Worm (Caenorhabditis elegans): ENCODE measurements around the gene clec-27.

Gene clec-27

DNA sequence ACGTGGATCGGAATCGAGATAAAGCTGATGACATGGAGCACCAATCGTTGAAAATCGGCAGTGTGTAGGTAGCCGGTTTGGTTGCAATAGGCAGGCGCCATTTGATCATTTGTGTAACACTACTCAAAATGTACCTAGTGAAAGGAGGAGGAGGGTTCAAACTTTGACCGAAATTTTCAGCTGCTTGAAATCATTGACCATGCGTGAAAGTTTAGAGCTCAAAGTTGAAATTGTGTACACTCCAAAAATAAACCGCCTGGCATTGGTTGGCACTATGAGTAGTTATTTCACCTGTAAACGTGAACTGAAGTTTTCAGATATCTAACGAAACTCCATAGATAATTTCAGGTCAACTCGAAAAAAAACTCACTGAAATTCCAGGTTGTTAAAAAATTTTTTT is 22.5 kb upstream of the clec-27 start, which contains the start of gene srh-215:
Gene srh-215, minus strand, starts transcription at position 101 of the 400 bp plus-strand sequence.
- TF ChIP-seq daf-19 (GFP tag; conservative IDR thresholded peaks at IDR 0.05) (no peak), jun-1 (tag; optimal IDR thresholded peaks at IDR 0.05) (no peak), snpc-4 (tag; optimal IDR thresholded peaks at IDR 0.05) (no peak), lir-3 (tag; optimal IDR thresholded peaks at IDR 0.05) (no peak), lin-13 (GFP tag; optimal IDR thresholded peaks at IDR 0.05) (no peak), nhr-77 (tag; optimal IDR thresholded peaks at IDR 0.05) (no peak), Y5F2A.4 (GFP tag; optimal IDR thresholded peaks at IDR 0.05) (no peak), sdz-12 (GFP tag; optimal IDR thresholded peaks at IDR 0.05) (no peak)

DNA sequence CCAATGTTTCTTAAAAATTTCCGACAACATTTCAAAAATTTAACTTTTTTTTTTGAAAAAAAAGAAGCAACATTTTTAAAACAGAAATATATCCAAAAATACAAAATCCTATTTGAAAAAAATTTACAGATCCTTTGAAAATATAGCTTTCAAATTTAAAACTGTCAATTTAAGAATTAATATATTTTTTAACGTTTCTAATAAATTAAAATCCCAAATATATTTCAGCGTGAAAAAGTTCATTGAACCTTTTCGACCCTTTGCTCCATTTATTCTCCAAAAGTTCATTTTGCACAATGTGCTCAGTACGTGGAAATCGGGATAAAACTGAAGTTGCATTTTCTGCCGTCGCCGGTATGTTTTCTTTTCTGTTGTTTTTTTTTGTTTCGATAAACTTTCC is 21.6 kb upstream of the clec-27 start, which contains the start of gene phy-3:
Gene phy-3, plus strand, starts transcription at position 301 of the 400 bp plus-strand sequence.
- no peak for TF ChIP-seq zfp-3 (GFP tag; conservative IDR thresholded peaks at IDR 0.05)

DNA sequence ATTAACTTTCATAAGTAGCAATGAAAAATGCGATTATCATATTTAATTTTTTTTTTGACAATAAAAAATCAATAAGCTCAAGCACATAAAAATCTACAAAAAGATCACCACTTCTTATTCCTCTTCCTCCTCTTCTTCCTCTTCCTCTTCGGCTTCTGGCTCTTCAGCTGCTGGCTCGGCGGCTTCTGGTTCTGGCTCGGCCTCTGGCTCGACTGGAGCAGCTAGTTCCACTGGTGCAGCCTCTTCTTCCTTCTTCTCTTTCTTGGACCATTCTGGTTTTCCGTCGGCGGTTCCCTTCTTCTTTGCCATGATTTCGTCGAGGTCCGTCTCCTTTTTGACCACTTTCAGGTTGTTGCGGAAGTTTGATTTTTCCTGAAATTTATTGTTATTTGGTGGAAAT is 20.8 kb upstream of the clec-27 start:
- TF ChIP-seq F49E8.2 (tag; optimal IDR thresholded peaks at IDR 0.05; ENCODE audit: borderline replicate concordance) (no peak), cey-2 (tag; optimal IDR thresholded peaks at IDR 0.05; ENCODE audit: borderline replicate concordance, insufficient read depth) (no peak), unc-62 (GFP tag; optimal IDR thresholded peaks at IDR 0.05 in 1 of 2) (no peak), unc-62 (tag; optimal IDR thresholded peaks at IDR 0.05) (no peak), set-16 (GFP tag; IDR thresholded peaks at IDR 0.05) (peak; percentile 86)

ce11 chrV:16834989-16835388 is 19.4 kb upstream of the clec-27 start, which contains the start of gene tni-3:
tni-3 (minus strand) TSS chrV:16835128.
- no peak for TF ChIP-seq aly-2 (tag; optimal IDR thresholded peaks at IDR 0.05)

DNA sequence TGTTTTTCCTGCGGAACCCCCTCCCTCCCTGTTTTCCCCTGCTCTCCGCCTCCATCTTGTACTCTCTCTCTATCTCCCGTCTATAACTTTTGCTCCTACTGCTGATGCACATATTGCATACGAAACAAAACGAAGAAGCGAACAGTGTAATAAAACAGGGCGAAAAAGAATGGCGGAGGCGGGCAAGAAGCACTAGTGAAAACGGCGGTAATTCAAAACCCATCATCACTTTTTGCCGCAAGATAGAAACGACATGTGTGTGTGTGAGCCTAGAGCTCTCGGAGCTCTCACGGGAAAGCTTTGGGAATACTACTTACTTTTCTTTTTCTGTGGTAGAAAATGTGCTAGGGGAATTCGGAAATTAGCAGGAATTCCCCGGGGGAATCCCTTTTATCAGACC is 18.3 kb upstream of the clec-27 start:
- peak in 1 of 2 experiments; percentile 91 for TF ChIP-seq unc-62 (GFP tag; optimal IDR thresholded peaks at IDR 0.05 in 1 of 2)
- no peak for TF ChIP-seq unc-62 (tag; optimal IDR thresholded peaks at IDR 0.05)
- no peak for TF ChIP-seq unc-39 (tag; optimal IDR thresholded peaks at IDR 0.05)
- TF ChIP-seq F44E2.7 (GFP tag; IDR thresholded peaks at IDR 0.05): no peak
- TF ChIP-seq hlh-11 (tag; optimal IDR thresholded peaks at IDR 0.05): peak; percentile 13
- TF ChIP-seq mep-1 (tag; optimal IDR thresholded peaks at IDR 0.05): no peak
- TF ChIP-seq zag-1 (tag; optimal IDR thresholded peaks at IDR 0.05): no peak
- no peak for TF ChIP-seq nhr-111 (GFP tag; optimal IDR thresholded peaks at IDR 0.05)
- TF ChIP-seq Y75B8A.6 (GFP tag; IDR thresholded peaks at IDR 0.05): no peak
- no peak for TF ChIP-seq lim-7 (GFP tag; IDR thresholded peaks at IDR 0.05)
- TF ChIP-seq mxl-3 (GFP tag; optimal IDR thresholded peaks at IDR 0.05): no peak
- TF ChIP-seq dmd-8 (GFP tag; IDR thresholded peaks at IDR 0.05): no peak
- TF ChIP-seq attf-4 (tag; optimal IDR thresholded peaks at IDR 0.05): no peak
- no peak for TF ChIP-seq Y48G9A.11 (GFP tag; IDR thresholded peaks at IDR 0.05)

DNA sequence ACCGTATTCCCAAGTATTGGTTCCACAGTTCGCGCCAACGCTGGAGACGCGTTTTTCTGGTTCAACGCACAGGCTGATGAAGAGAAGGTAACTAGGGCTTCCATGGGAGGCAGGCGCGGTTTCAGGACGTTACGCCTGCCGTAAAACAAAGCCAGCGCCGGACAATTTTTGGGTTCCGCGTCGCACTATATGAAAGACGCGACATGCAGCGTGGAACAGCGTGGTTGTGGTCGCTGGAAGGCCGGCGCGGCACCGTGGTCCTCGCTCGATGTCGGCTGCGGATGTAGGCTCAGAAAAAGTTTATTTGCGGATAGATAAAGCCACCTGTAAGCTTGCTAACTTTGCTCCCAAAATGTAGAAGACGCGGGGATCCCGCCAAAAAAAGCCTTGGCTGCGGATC is 16.0 kb upstream of the clec-27 start:
- TF ChIP-seq F37D6.2 (tag; optimal IDR thresholded peaks at IDR 0.05) (no peak), egl-27 (tag; optimal IDR thresholded peaks at IDR 0.05) (no peak), lin-29 (GFP tag; IDR thresholded peaks at IDR 0.05) (no peak), set-16 (GFP tag; IDR thresholded peaks at IDR 0.05) (peak; percentile 59)

- TF ChIP-seq hmg-1.1 (GFP tag; IDR thresholded peaks at IDR 0.05): no peak
- no peak for TF ChIP-seq F37D6.2 (tag; optimal IDR thresholded peaks at IDR 0.05)
- TF ChIP-seq mep-1 (tag; optimal IDR thresholded peaks at IDR 0.05): no peak
- peak; percentile 45 for TF ChIP-seq nhr-28 (tag; optimal IDR thresholded peaks at IDR 0.05)
- TF ChIP-seq ZK337.2 (GFP tag; IDR thresholded peaks at IDR 0.05): no peak
- TF ChIP-seq dmd-8 (GFP tag; IDR thresholded peaks at IDR 0.05): no peak
- no peak for TF ChIP-seq F49E8.2 (tag; optimal IDR thresholded peaks at IDR 0.05; ENCODE audit: borderline replicate concordance)
- TF ChIP-seq nhr-111 (GFP tag; optimal IDR thresholded peaks at IDR 0.05): no peak
- no peak for TF ChIP-seq vab-7 (GFP tag; IDR thresholded peaks at IDR 0.05)
- no peak for TF ChIP-seq rbr-2 (tag; optimal IDR thresholded peaks at IDR 0.05)
- TF ChIP-seq R02D3.7 (tag; optimal IDR thresholded peaks at IDR 0.05): no peak
- peak; percentile 74 for TF ChIP-seq dmd-6 (GFP tag; IDR thresholded peaks at IDR 0.05)
- no peak for TF ChIP-seq madf-5 (GFP tag; IDR thresholded peaks at IDR 0.05)
- no peak for TF ChIP-seq mdt-29 (GFP tag; IDR thresholded peaks at IDR 0.05)
- TF ChIP-seq pha-4 (GFP tag; IDR thresholded peaks at IDR 0.05): no peak
- TF ChIP-seq pha-4 (tag; optimal IDR thresholded peaks at IDR 0.05): no peak
- no peak for TF ChIP-seq duxl-1 (tag; optimal IDR thresholded peaks at IDR 0.05; ENCODE audit: poor library complexity)
Measured at ce11 chrV:16840283-16840682, 14.2 kb upstream of the clec-27 start.
